Worm (Caenorhabditis elegans): ENCODE results near the gene aipr-1.

aipr-1 gene

DNA sequence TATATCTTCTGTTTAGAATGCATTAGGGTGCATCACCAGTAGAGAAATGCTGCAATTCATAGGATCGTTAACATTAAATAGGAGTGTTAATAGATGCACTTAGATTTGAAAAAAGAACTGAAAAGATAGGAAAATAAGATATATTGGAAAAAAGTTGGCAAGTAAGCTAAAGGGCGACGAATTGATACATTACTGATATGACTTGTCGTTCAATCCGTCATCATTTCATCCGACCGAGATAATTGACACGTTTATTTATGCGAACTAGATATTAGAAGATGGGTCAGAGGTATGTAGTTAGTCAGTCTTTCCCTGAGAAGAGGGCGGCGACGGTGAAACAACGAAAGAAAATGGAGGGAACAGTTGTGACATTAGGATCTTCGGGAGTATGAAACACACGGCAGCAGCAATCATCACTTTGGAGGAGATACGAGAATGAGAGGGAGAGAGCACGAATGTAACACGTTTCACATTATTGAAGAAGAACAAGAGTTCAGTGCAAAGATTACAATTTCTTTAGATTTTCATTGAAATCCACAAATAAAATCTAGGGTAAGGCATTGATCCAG lies 49.1 kb downstream of the aipr-1 start, which contains the start of gene lron-15:
Gene lron-15 (minus strand): TSS at position 51 of the 569 bp plus-strand sequence.
- TF ChIP-seq T26A5.8 (tag; optimal IDR thresholded peaks at IDR 0.05) (no peak), hmg-1.2 (GFP tag; IDR thresholded peaks at IDR 0.05) (no peak), xnd-1 (tag; optimal IDR thresholded peaks at IDR 0.05) (no peak)

All from whole organism, young adult.